Fruit fly (Drosophila melanogaster): ENCODE data around the gene CCT2.

CCT2 gene

dm6 chrX:9142224-9142802, 53.0 kb downstream of the CCT2 start, which contains the start of gene CG7065 (continued):
- no peak for TF ChIP-seq rib (GFP tag; IDR thresholded peaks at IDR 0.05)
- peak; percentile 42 for TF ChIP-seq CG14710 (tag; optimal IDR thresholded peaks at IDR 0.05)
- no peak for TF ChIP-seq otp (GFP tag; IDR thresholded peaks at IDR 0.05)
- TF ChIP-seq CG12659 (GFP tag; optimal IDR thresholded peaks at IDR 0.05), result peak; percentile 28
- TF ChIP-seq sna (GFP tag; IDR thresholded peaks at IDR 0.05; ENCODE audit: partially characterized antibody), result peak; percentile 38; the same call in 1 of the 2 replicates
- peak; percentile 73 for TF ChIP-seq BEAF-32 (GFP tag; optimal IDR thresholded peaks at IDR 0.05)
- TF ChIP-seq CG15601 (tag; optimal IDR thresholded peaks at IDR 0.05), result no peak
